Fruit fly (Drosophila melanogaster) whole organism, embryonic: ENCODE measurements around the gene Bacc.
A peak's percentile ranks its signal among the peaks of the same experiment; 100 is the strongest.

Experiments
- Aef1 ChIP-seq: fragments of 200-800 bp; sonication (Bioruptor generic); IDR thresholded peaks from 3 replicates; pipeline ENCODE4 v1.3.6; 2022; ENCODE audit warnings: missing biosample characterization, missing genetic modification characterization
- BEAF-32 ChIP-seq: fragments of 200-800 bp; sonication (Bioruptor generic); optimal IDR thresholded peaks from 3 replicates; lab custom pipeline; 2017; ENCODE audit warnings: missing biosample characterization, missing genetic modification characterization, mild to moderate bottlenecking, moderate library complexity, missing genetic modification reagents
- C15 ChIP-seq: fragments of 200-800 bp; sonication (Bioruptor generic); IDR thresholded peaks from 3 replicates; pipeline ENCODE4 v1.3.6; 2022; ENCODE audit warnings: missing biosample characterization, missing genetic modification characterization
- CG10431 ChIP-seq: fragments of 200-800 bp; sonication (Bioruptor generic); optimal IDR thresholded peaks from 3 replicates; lab custom pipeline; 2018; ENCODE audit warnings: missing biosample characterization, mild to moderate bottlenecking, missing genetic modification characterization
- CG10543 ChIP-seq: fragments of 200-800 bp; sonication (Bioruptor generic); optimal IDR thresholded peaks from 3 replicates; lab custom pipeline; 2017; ENCODE audit warnings: missing biosample characterization, mild to moderate bottlenecking, missing genetic modification characterization, moderate library complexity
- CG12769 ChIP-seq: fragments of 200-800 bp; sonication (Bioruptor generic); optimal IDR thresholded peaks from 2 replicates; lab custom pipeline; 2019; ENCODE audit warnings: missing biosample characterization, mild to moderate bottlenecking, missing genetic modification characterization, moderate library complexity
- CG13296 ChIP-seq: fragments of 200-800 bp; sonication (Bioruptor generic); optimal IDR thresholded peaks from 3 replicates; lab custom pipeline; 2018; ENCODE audit warnings: missing biosample characterization, mild to moderate bottlenecking, missing genetic modification characterization
- CG13894 ChIP-seq: fragments of 200-800 bp; sonication (Bioruptor generic); optimal IDR thresholded peaks from 3 replicates; lab custom pipeline; 2018; ENCODE audit warnings: missing biosample characterization, mild to moderate bottlenecking, missing genetic modification characterization, moderate library complexity
- CG15479 ChIP-seq: fragments of 200-800 bp; sonication (Bioruptor generic); optimal IDR thresholded peaks from 3 replicates; lab custom pipeline; 2019; ENCODE audit warnings: missing biosample characterization, mild to moderate bottlenecking, missing genetic modification characterization, moderate library complexity
- CG15514 ChIP-seq: fragments of 200-800 bp; sonication (Bioruptor generic); optimal IDR thresholded peaks from 3 replicates; lab custom pipeline; 2017; ENCODE audit warnings: missing biosample characterization, missing genetic modification characterization, mild to moderate bottlenecking, moderate library complexity, missing genetic modification reagents
- CG17328 ChIP-seq: fragments of 200-800 bp; sonication (Bioruptor generic); IDR thresholded peaks from 2 replicates; pipeline ENCODE4 v1.3.6; 2022; ENCODE audit warnings: missing biosample characterization, missing genetic modification characterization
- CG1832 ChIP-seq: fragments of 200-800 bp; sonication (Bioruptor generic); optimal IDR thresholded peaks from 2 replicates; lab custom pipeline; 2017; ENCODE audit warnings: missing biosample characterization, mild to moderate bottlenecking, missing genetic modification characterization, inconsistent platforms
- CG32532 ChIP-seq: fragments of 200-800 bp; sonication (Bioruptor generic); IDR thresholded peaks from 2 replicates; pipeline ENCODE4 v1.3.6; 2022; ENCODE audit warnings: missing biosample characterization, missing genetic modification characterization
- CG3281 ChIP-seq: fragments of 200-800 bp; sonication (Bioruptor generic); optimal IDR thresholded peaks from 3 replicates; lab custom pipeline; 2017; ENCODE audit warnings: missing biosample characterization, mild to moderate bottlenecking, missing genetic modification characterization
- CG34376 ChIP-seq: fragments of 200-800 bp; sonication (Bioruptor generic); optimal IDR thresholded peaks from 2 replicates; lab custom pipeline; 2018; ENCODE audit warnings: missing biosample characterization, mild to moderate bottlenecking, missing genetic modification characterization
- CG4730 ChIP-seq: fragments of 200-800 bp; sonication (Bioruptor generic); IDR thresholded peaks from 2 replicates; pipeline ENCODE4 v1.3.6; 2022; ENCODE audit warnings: missing biosample characterization, missing genetic modification characterization
- CG8290 ChIP-seq, 3 experiments: fragments of 200-800 bp; sonication (Bioruptor generic); optimal IDR thresholded peaks; 2 replicates each; lab custom pipeline; 2016 to 2019; ENCODE audit warnings: missing biosample characterization in 3 of 3, missing genetic modification characterization in 3 of 3, mild to moderate bottlenecking in 2 of 3, moderate library complexity in 1 of 3
- D19B ChIP-seq: fragments of 200-800 bp; sonication (Bioruptor generic); optimal IDR thresholded peaks from 2 replicates; lab custom pipeline; 2017; ENCODE audit warnings: missing biosample characterization, mild to moderate bottlenecking, missing genetic modification characterization
- Deaf1 ChIP-seq: fragments of 200-800 bp; optimal IDR thresholded peaks from 3 replicates; lab custom pipeline; 2019; ENCODE audit warnings: missing biosample characterization, mild to moderate bottlenecking, missing genetic modification characterization, moderate library complexity
- Hey ChIP-seq: fragments of 200-800 bp; sonication (Bioruptor generic); optimal IDR thresholded peaks from 3 replicates; lab custom pipeline; 2018; ENCODE audit warnings: missing biosample characterization, mild to moderate bottlenecking, missing genetic modification characterization
- HmgZ ChIP-seq: fragments of 200-800 bp; sonication (Bioruptor generic); optimal IDR thresholded peaks from 2 replicates; lab custom pipeline; 2018; ENCODE audit warnings: missing biosample characterization, mild to moderate bottlenecking, missing genetic modification characterization
- Hr39 ChIP-seq: fragments of >200 bp; optimal IDR thresholded peaks from 2 replicates; lab custom pipeline; 2017
- Med ChIP-seq: fragments of 200-800 bp; sonication (Bioruptor generic); peaks from one replicate; lab custom pipeline; 2016; ENCODE audit warnings: missing biosample characterization, missing genetic modification characterization, mild to moderate bottlenecking, inconsistent platforms, moderate library complexity
- Trl ChIP-seq, 3 experiments: fragments of >200 bp in 2 of 3; fragments of 200-800 bp in 1 of 3; sonication (Bioruptor generic) in 1 of 3; optimal IDR thresholded peaks; 2 replicates in 1 of 3; 3 replicates in 2 of 3; lab custom pipeline; 2016 to 2017; ENCODE audit warnings: missing biosample characterization in 1 of 3, missing genetic modification characterization in 1 of 3
- bcd ChIP-seq: fragments of 200-800 bp; sonication (Bioruptor generic); optimal IDR thresholded peaks from 2 replicates; lab custom pipeline; 2017; ENCODE audit warnings: missing biosample characterization, mild to moderate bottlenecking, missing genetic modification characterization
- corto ChIP-seq: fragments of 200-800 bp; sonication (Bioruptor generic); optimal IDR thresholded peaks from 2 replicates; lab custom pipeline; 2016; ENCODE audit warnings: missing biosample characterization, mild to moderate bottlenecking, missing genetic modification characterization, moderate library complexity
- exex ChIP-seq: fragments of 200-800 bp; sonication (Bioruptor generic); optimal IDR thresholded peaks from 4 replicates; lab custom pipeline; 2018; ENCODE audit warnings: missing biosample characterization, mild to moderate bottlenecking, missing genetic modification characterization, moderate library complexity
- fd96Cb ChIP-seq: fragments of 200-800 bp; sonication (Bioruptor generic); optimal IDR thresholded peaks from 2 replicates; lab custom pipeline; 2018; ENCODE audit warnings: missing biosample characterization, mild to moderate bottlenecking, missing genetic modification characterization, moderate library complexity
- ftz-f1 ChIP-seq: fragments of 200-800 bp; sonication (Bioruptor generic); optimal IDR thresholded peaks from 2 replicates; lab custom pipeline; 2016; ENCODE audit warnings: missing biosample characterization, missing genetic modification characterization
- gro ChIP-seq: fragments of 200-800 bp; sonication (Bioruptor generic); optimal IDR thresholded peaks from 2 replicates; lab custom pipeline; 2016; ENCODE audit warnings: missing biosample characterization, missing genetic modification characterization
- lbe ChIP-seq: fragments of 200-800 bp; sonication (Bioruptor generic); optimal IDR thresholded peaks from 2 replicates; lab custom pipeline; 2016; ENCODE audit warnings: missing biosample characterization, mild to moderate bottlenecking, missing genetic modification characterization
- lilli ChIP-seq: fragments of 200-800 bp; sonication (Bioruptor generic); optimal IDR thresholded peaks from 3 replicates; lab custom pipeline; 2016; ENCODE audit warnings: missing biosample characterization, missing genetic modification characterization
- mirr ChIP-seq: fragments of 200-800 bp; sonication (Bioruptor generic); optimal IDR thresholded peaks from 3 replicates; lab custom pipeline; 2018; ENCODE audit warnings: missing biosample characterization, mild to moderate bottlenecking, missing genetic modification characterization
- nerfin-1 ChIP-seq: fragments of 200-800 bp; sonication (Bioruptor generic); optimal IDR thresholded peaks from 3 replicates; lab custom pipeline; 2019; ENCODE audit warnings: missing biosample characterization, mild to moderate bottlenecking, missing genetic modification characterization, moderate library complexity
- oc ChIP-seq: fragments of 200-800 bp; sonication (Bioruptor generic); optimal IDR thresholded peaks from 2 replicates; lab custom pipeline; 2018; ENCODE audit warnings: missing biosample characterization, mild to moderate bottlenecking, missing genetic modification characterization, moderate library complexity
- pnt ChIP-seq: fragments of 200-800 bp; sonication (Bioruptor generic); optimal IDR thresholded peaks from 3 replicates; lab custom pipeline; 2016; ENCODE audit warnings: missing biosample characterization, missing genetic modification characterization
- sc ChIP-seq, 3 experiments: fragments of >200 bp in 2 of 3; fragments of 200-800 bp in 1 of 3; sonication (Bioruptor generic) in 1 of 3; optimal IDR thresholded peaks; 2 replicates in 2 of 3; 3 replicates in 1 of 3; lab custom pipeline; 2017; ENCODE audit warnings: mild to moderate bottlenecking in 1 of 3, missing biosample characterization in 1 of 3, missing genetic modification characterization in 1 of 3, missing genetic modification reagents in 1 of 3
- sd ChIP-seq: fragments of 200-800 bp; sonication (Bioruptor generic); optimal IDR thresholded peaks from 3 replicates; lab custom pipeline; 2018; ENCODE audit warnings: missing biosample characterization, mild to moderate bottlenecking, missing genetic modification characterization, moderate library complexity
- seq ChIP-seq: fragments of 200-800 bp; sonication (Bioruptor generic); IDR thresholded peaks from 2 replicates; pipeline ENCODE4 v1.3.6; 2022; ENCODE audit warnings: missing biosample characterization, missing genetic modification characterization
- sim ChIP-seq: fragments of 200-800 bp; sonication (Bioruptor generic); IDR thresholded peaks from 2 replicates; pipeline ENCODE4 v1.3.6; 2022; ENCODE audit warnings: missing biosample characterization, missing genetic modification characterization
- sug ChIP-seq: fragments of 200-800 bp; optimal IDR thresholded peaks from 2 replicates; lab custom pipeline; 2019; ENCODE audit warnings: missing biosample characterization, mild to moderate bottlenecking, missing genetic modification characterization, moderate library complexity

Bacc gene

DNA sequence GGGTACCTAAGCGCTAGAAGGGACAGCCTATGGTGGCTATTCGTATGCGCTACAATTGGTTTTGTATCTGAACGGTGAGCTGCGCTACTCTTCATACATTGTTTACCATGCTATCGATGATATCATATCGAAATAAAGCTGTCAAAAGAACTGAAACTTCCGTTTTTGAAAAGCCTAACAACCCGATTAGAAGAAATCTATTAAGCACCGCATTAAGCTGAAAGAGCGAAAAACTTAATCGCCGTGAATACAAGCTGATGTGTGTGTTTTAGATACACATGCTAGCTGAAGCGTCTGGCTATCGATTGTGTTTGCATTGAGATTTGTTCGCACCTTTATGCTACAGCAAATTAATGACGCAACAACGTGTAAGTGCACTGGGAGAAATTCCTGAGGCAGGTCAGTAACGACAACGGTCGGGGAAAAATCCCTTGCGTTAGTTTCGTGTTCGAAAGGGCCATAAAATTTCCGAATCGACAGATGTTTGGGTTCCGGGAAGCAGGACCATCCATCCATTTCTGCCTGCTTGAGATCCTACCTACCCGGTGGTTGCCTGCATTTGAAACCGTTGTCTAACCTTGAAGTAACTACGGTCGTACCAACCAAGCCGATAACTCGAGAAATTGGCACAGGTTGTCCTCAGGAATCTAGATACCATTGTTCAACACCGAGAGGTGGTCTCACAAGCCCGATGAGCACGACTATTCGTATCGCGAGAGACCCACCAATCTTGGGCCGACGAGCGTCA lies 1.7 kb upstream of the Bacc start (continued):
- TF ChIP-seq oc (tag; lab: Kevin White, UChicago) (peak; percentile 75), Med (GFP tag; lab: Kevin White, UChicago) (peak; percentile 98), seq (GFP tag; lab: Robert Waterston, UW) (no peak)

DNA sequence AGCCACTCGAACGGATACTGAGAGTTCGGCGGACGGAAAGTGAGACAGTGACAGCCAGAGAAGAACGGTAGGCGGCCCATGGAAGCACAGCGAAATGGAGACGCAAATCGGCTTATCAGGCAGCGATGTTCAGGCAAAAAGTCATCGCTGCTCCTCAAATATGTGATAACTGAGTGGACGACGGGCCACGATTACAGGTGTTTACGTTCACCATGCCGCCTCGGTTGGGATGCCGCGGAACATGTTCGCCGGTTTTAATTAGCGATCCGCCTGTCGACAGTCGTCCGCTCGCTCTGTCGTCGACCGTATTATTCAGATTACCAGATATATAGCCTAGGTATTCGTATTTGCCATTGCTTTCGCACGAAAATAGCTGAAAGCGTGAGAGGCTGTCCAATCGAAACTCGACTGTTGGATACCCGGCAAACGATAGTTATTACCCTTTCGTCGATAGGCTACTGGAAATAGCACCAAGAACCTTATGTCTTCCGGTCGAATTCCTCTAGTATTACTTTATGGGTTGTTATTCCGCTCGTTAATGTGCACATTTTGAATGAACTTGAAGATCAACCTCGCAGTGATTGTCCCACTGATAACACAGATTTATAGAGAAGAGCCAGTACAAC lies 1.0 kb upstream of the Bacc start:
- TF ChIP-seq CG15479 (peak; percentile 70), exex (tag; lab: Kevin White, UChicago) (peak; percentile 77), sim (GFP tag; lab: Robert Waterston, UW) (no peak), D19B (peak; percentile 94), ftz-f1 (GFP tag; lab: Kevin White, UChicago) (peak; percentile 5), CG34376 (GFP tag; lab: Kevin White, UChicago) (peak; percentile 44), CG8290 (GFP tag; optimal IDR thresholded peaks at IDR 0.05; lab: Kevin White, UChicago) (no peak), CG8290 (tag; optimal IDR thresholded peaks at IDR 0.05; lab: Kevin White, UChicago) (peak in 1 of 2 experiments; percentile 53), gro (peak; percentile 36), CG1832 (GFP tag; lab: Kevin White, UChicago) (no peak), Trl (optimal IDR thresholded peaks at IDR 0.05; lab: Kevin White, UChicago) (peak in 1 of 2 experiments; percentile 55), Trl (GFP tag; optimal IDR thresholded peaks at IDR 0.05; lab: Kevin White, UChicago) (no peak), sc (optimal IDR thresholded peaks at IDR 0.05; lab: Kevin White, UChicago) (no peak), sc (GFP tag; optimal IDR thresholded peaks at IDR 0.05; lab: Kevin White, UChicago) (no peak), C15 (GFP tag; lab: Robert Waterston, UW) (no peak), CG32532 (no peak), CG4730 (GFP tag; lab: Robert Waterston, UW) (no peak), HmgZ (tag; lab: Kevin White, UChicago) (peak; percentile 32), bcd (GFP tag; lab: Kevin White, UChicago) (no peak), mirr (peak; percentile 73), Hr39 (no peak), CG17328 (GFP tag; lab: Robert Waterston, UW) (no peak), Aef1 (GFP tag; lab: Robert Waterston, UW) (no peak), CG15514 (peak; percentile 41), corto (peak; percentile 36), CG13296 (GFP tag; lab: Kevin White, UChicago) (no peak), Deaf1 (peak; percentile 79), fd96Cb (tag; lab: Kevin White, UChicago) (no peak), Hey (tag; lab: Kevin White, UChicago) (peak; percentile 15), BEAF-32 (GFP tag; lab: Kevin White, UChicago) (peak; percentile 4), lbe (GFP tag; lab: Kevin White, UChicago) (peak; percentile 17), CG10431 (GFP tag; lab: Kevin White, UChicago) (no peak), sug (tag; lab: Kevin White, UChicago) (peak; percentile 81), nerfin-1 (tag; lab: Kevin White, UChicago) (no peak), sd (tag; lab: Kevin White, UChicago) (peak; percentile 82), CG10543 (GFP tag; lab: Kevin White, UChicago) (peak; percentile 89), lilli (GFP tag; lab: Kevin White, UChicago) (no peak), CG12769 (tag; lab: Kevin White, UChicago) (peak; percentile 82), CG3281 (no peak), CG13894 (tag; lab: Kevin White, UChicago) (peak; percentile 97), pnt (GFP tag; lab: Kevin White, UChicago) (no peak)
